Fruit fly (Drosophila melanogaster) whole organism, embryonic: Measurements from ENCODE around the gene Prosalpha6T.

ENCODE experiments used
- Asciz ChIP-seq: fragments of 200-800 bp; sonication (Bioruptor generic); optimal IDR thresholded peaks from 2 replicates; lab custom pipeline; 2017; ENCODE audit warnings: missing biosample characterization, mild to moderate bottlenecking, missing genetic modification characterization, missing genetic modification reagents
- Bgb ChIP-seq: fragments of 200-800 bp; sonication (Bioruptor generic); IDR thresholded peaks from 2 replicates; pipeline ENCODE4 v1.3.6; 2022; ENCODE audit warnings: missing biosample characterization, missing genetic modification characterization; ENCODE audit not compliant: partially characterized antibody
- Blimp-1 ChIP-seq: fragments of 200-800 bp; sonication (Bioruptor generic); optimal IDR thresholded peaks from 3 replicates; lab custom pipeline; 2018; ENCODE audit warnings: missing biosample characterization, missing genetic modification characterization, mild to moderate bottlenecking, moderate library complexity, missing genetic modification reagents
- C15 ChIP-seq: fragments of 200-800 bp; sonication (Bioruptor generic); IDR thresholded peaks from 3 replicates; pipeline ENCODE4 v1.3.6; 2022; ENCODE audit warnings: missing biosample characterization, missing genetic modification characterization
- CG11085 ChIP-seq: fragments of 200-800 bp; sonication (Bioruptor generic); IDR thresholded peaks from 2 replicates; pipeline ENCODE4 v1.3.6; 2022; ENCODE audit warnings: missing biosample characterization, missing genetic modification characterization
- CG12155 ChIP-seq: fragments of 200-800 bp; sonication (Bioruptor generic); optimal IDR thresholded peaks from 3 replicates; lab custom pipeline; 2016; ENCODE audit warnings: missing biosample characterization, missing genetic modification characterization
- CG12744 ChIP-seq: fragments of 200-800 bp; sonication (Bioruptor generic); optimal IDR thresholded peaks from 2 replicates; lab custom pipeline; 2016; ENCODE audit warnings: missing biosample characterization, missing genetic modification characterization
- CG13775 ChIP-seq: fragments of 200-800 bp; sonication (Bioruptor generic); optimal IDR thresholded peaks from 3 replicates; lab custom pipeline; 2017; ENCODE audit warnings: missing biosample characterization, mild to moderate bottlenecking, missing genetic modification characterization
- CG1603 ChIP-seq: fragments of 200-800 bp; sonication (Bioruptor generic); optimal IDR thresholded peaks from 2 replicates; lab custom pipeline; 2019; ENCODE audit warnings: missing biosample characterization, mild to moderate bottlenecking, missing genetic modification characterization, moderate library complexity
- CG16813 ChIP-seq: fragments of 200-800 bp; sonication (Bioruptor generic); IDR thresholded peaks from 3 replicates; pipeline ENCODE4 v1.3.6; 2022; ENCODE audit warnings: missing biosample characterization, missing genetic modification characterization; ENCODE audit not compliant: partially characterized antibody
- CG18476 ChIP-seq: fragments of 200-800 bp; sonication (Bioruptor generic); optimal IDR thresholded peaks from 2 replicates; lab custom pipeline; 2016; ENCODE audit warnings: missing biosample characterization, mild to moderate bottlenecking, missing genetic modification characterization
- CG2116 ChIP-seq: fragments of 200-800 bp; sonication (Bioruptor generic); optimal IDR thresholded peaks from 3 replicates; lab custom pipeline; 2018; ENCODE audit warnings: missing biosample characterization, mild to moderate bottlenecking, missing genetic modification characterization
- CG32767 ChIP-seq: fragments of 200-800 bp; sonication (Bioruptor generic); IDR thresholded peaks from 2 replicates; pipeline ENCODE4 v1.3.6; 2022; ENCODE audit warnings: missing biosample characterization, missing genetic modification characterization
- CG4360 ChIP-seq: fragments of 200-800 bp; sonication (Bioruptor generic); IDR thresholded peaks from 2 replicates; pipeline ENCODE4 v1.3.6; 2022; ENCODE audit warnings: missing biosample characterization, missing genetic modification characterization
- CG6683 ChIP-seq: fragments of 200-800 bp; sonication (Bioruptor generic); optimal IDR thresholded peaks from 2 replicates; lab custom pipeline; 2017; ENCODE audit warnings: missing biosample characterization, mild to moderate bottlenecking, missing genetic modification characterization, missing genetic modification reagents
- CG7786 ChIP-seq: fragments of 200-800 bp; sonication (Bioruptor generic); optimal IDR thresholded peaks from 2 replicates; lab custom pipeline; 2016; ENCODE audit warnings: missing biosample characterization, missing genetic modification characterization
- CG7963 ChIP-seq: fragments of 200-800 bp; sonication (Bioruptor generic); IDR thresholded peaks from 3 replicates; pipeline ENCODE4 v1.3.6; 2022; ENCODE audit warnings: missing biosample characterization, missing genetic modification characterization; ENCODE audit not compliant: partially characterized antibody
- CG8388 ChIP-seq: fragments of 200-800 bp; sonication (Bioruptor generic); optimal IDR thresholded peaks from 2 replicates; lab custom pipeline; 2019; ENCODE audit warnings: missing biosample characterization, mild to moderate bottlenecking, missing genetic modification characterization, moderate library complexity
- CG9876 ChIP-seq: fragments of 200-800 bp; sonication (Bioruptor generic); optimal IDR thresholded peaks from 2 replicates; lab custom pipeline; 2016; ENCODE audit warnings: missing biosample characterization, missing genetic modification characterization
- CTCF ChIP-seq: fragments of 200-800 bp; sonication (Bioruptor generic); optimal IDR thresholded peaks from 2 replicates; lab custom pipeline; 2017; ENCODE audit warnings: missing biosample characterization, mild to moderate bottlenecking, missing genetic modification characterization, moderate library complexity
- CrebB ChIP-seq: fragments of 200-800 bp; sonication (Bioruptor generic); optimal IDR thresholded peaks from 3 replicates; lab custom pipeline; 2018; ENCODE audit warnings: missing biosample characterization, mild to moderate bottlenecking, missing genetic modification characterization
- Drgx ChIP-seq: fragments of 200-800 bp; sonication (Bioruptor generic); IDR thresholded peaks from 2 replicates; pipeline ENCODE4 v1.3.6; 2022; ENCODE audit warnings: missing biosample characterization, missing genetic modification characterization
- Fer1 ChIP-seq: fragments of 200-800 bp; sonication (Bioruptor generic); optimal IDR thresholded peaks from 2 replicates; lab custom pipeline; 2017; ENCODE audit warnings: missing biosample characterization, mild to moderate bottlenecking, missing genetic modification characterization
- HLHmδ ChIP-seq: fragments of 200-800 bp; sonication (Bioruptor generic); optimal IDR thresholded peaks from 2 replicates; lab custom pipeline; 2018; ENCODE audit warnings: missing biosample characterization, mild to moderate bottlenecking, missing genetic modification characterization, moderate library complexity
- HmgZ ChIP-seq: fragments of 200-800 bp; sonication (Bioruptor generic); optimal IDR thresholded peaks from 2 replicates; lab custom pipeline; 2018; ENCODE audit warnings: missing biosample characterization, mild to moderate bottlenecking, missing genetic modification characterization
- Hmr ChIP-seq: fragments of 200-800 bp; sonication (Bioruptor generic); optimal IDR thresholded peaks from 3 replicates; lab custom pipeline; 2017; ENCODE audit warnings: mild to moderate bottlenecking, missing biosample characterization, missing genetic modification reagents, missing genetic modification characterization
- Hr3 ChIP-seq: fragments of 200-800 bp; sonication (Bioruptor generic); optimal IDR thresholded peaks from 3 replicates; lab custom pipeline; 2016; ENCODE audit warnings: missing biosample characterization, missing genetic modification characterization
- Hr51 ChIP-seq, 2 experiments: fragments of 200-800 bp; sonication (Bioruptor generic); optimal IDR thresholded peaks; 2 replicates in 1 of 2; 3 replicates in 1 of 2; lab custom pipeline; 2016 to 2018; ENCODE audit warnings: missing biosample characterization in 2 of 2, missing genetic modification characterization in 2 of 2, mild to moderate bottlenecking in 1 of 2, moderate library complexity in 1 of 2
- Kr ChIP-seq: fragments of 200-800 bp; sonication (Bioruptor generic); optimal IDR thresholded peaks from 2 replicates; lab custom pipeline; 2017; ENCODE audit warnings: missing biosample characterization, mild to moderate bottlenecking, missing genetic modification characterization
- Mes4 ChIP-seq: fragments of 200-800 bp; sonication (Bioruptor generic); optimal IDR thresholded peaks from 2 replicates; lab custom pipeline; 2016; ENCODE audit warnings: missing biosample characterization, missing genetic modification characterization
- Neu2 ChIP-seq: fragments of 200-800 bp; sonication (Bioruptor generic); optimal IDR thresholded peaks from 3 replicates; lab custom pipeline; 2016; ENCODE audit warnings: missing biosample characterization, missing genetic modification characterization, borderline replicate concordance
- Taf1 ChIP-seq: fragments of 200-800 bp; sonication (Bioruptor generic); IDR thresholded peaks from 2 replicates; pipeline ENCODE4 v1.3.6; 2022; ENCODE audit warnings: missing biosample characterization, missing genetic modification characterization
- Vsx1 ChIP-seq: fragments of 200-800 bp; sonication (Bioruptor generic); optimal IDR thresholded peaks from 2 replicates; lab custom pipeline; 2017; ENCODE audit warnings: missing biosample characterization, mild to moderate bottlenecking, missing genetic modification characterization, missing genetic modification reagents
- aop ChIP-seq: fragments of 200-800 bp; sonication (Bioruptor generic); IDR thresholded peaks from 2 replicates; pipeline ENCODE4 v1.3.6; 2022; ENCODE audit warnings: missing biosample characterization, missing genetic modification characterization
- ci ChIP-seq: fragments of 200-800 bp; sonication (Bioruptor generic); IDR thresholded peaks from 3 replicates; pipeline ENCODE4 v1.3.6; 2022; ENCODE audit warnings: missing biosample characterization, missing genetic modification characterization
- corto ChIP-seq: fragments of 200-800 bp; sonication (Bioruptor generic); optimal IDR thresholded peaks from 2 replicates; lab custom pipeline; 2016; ENCODE audit warnings: missing biosample characterization, mild to moderate bottlenecking, missing genetic modification characterization, moderate library complexity
- cwo ChIP-seq: fragments of 200-800 bp; sonication (Bioruptor generic); optimal IDR thresholded peaks from 3 replicates; lab custom pipeline; 2017; ENCODE audit warnings: missing biosample characterization, missing genetic modification characterization, mild to moderate bottlenecking, moderate library complexity, missing genetic modification reagents
- eve ChIP-seq, 2 experiments: fragments of >200 bp; optimal IDR thresholded peaks; 2 replicates each; lab custom pipeline; 2017; ENCODE audit warnings: missing biosample characterization in 2 of 2, missing genetic modification characterization in 2 of 2
- fd3F ChIP-seq: fragments of 200-800 bp; sonication (Bioruptor generic); optimal IDR thresholded peaks from 2 replicates; lab custom pipeline; 2018; ENCODE audit warnings: missing biosample characterization, mild to moderate bottlenecking, missing genetic modification characterization, moderate library complexity
- fd64A ChIP-seq: fragments of 200-800 bp; sonication (Bioruptor generic); optimal IDR thresholded peaks from 3 replicates; lab custom pipeline; 2018; ENCODE audit warnings: missing biosample characterization, mild to moderate bottlenecking, missing genetic modification characterization
- fd96Cb ChIP-seq: fragments of 200-800 bp; sonication (Bioruptor generic); optimal IDR thresholded peaks from 2 replicates; lab custom pipeline; 2018; ENCODE audit warnings: missing biosample characterization, mild to moderate bottlenecking, missing genetic modification characterization, moderate library complexity
- kah ChIP-seq: fragments of 200-800 bp; sonication (Bioruptor generic); optimal IDR thresholded peaks from 2 replicates; lab custom pipeline; 2018; ENCODE audit warnings: missing biosample characterization, mild to moderate bottlenecking, missing genetic modification characterization
- luna ChIP-seq: fragments of 200-800 bp; sonication (Bioruptor generic); optimal IDR thresholded peaks from 2 replicates; lab custom pipeline; 2016; ENCODE audit warnings: missing biosample characterization, missing genetic modification characterization
- mam ChIP-seq: fragments of 200-800 bp; sonication (Bioruptor generic); optimal IDR thresholded peaks from 3 replicates; lab custom pipeline; 2016; ENCODE audit warnings: missing biosample characterization, missing genetic modification characterization
- org-1 ChIP-seq: fragments of 200-800 bp; sonication (Bioruptor generic); optimal IDR thresholded peaks from 2 replicates; lab custom pipeline; 2017; ENCODE audit warnings: missing biosample characterization, missing genetic modification characterization
- sc ChIP-seq, 3 experiments: fragments of >200 bp in 2 of 3; fragments of 200-800 bp in 1 of 3; sonication (Bioruptor generic) in 1 of 3; optimal IDR thresholded peaks; 2 replicates in 2 of 3; 3 replicates in 1 of 3; lab custom pipeline; 2017; ENCODE audit warnings: mild to moderate bottlenecking in 1 of 3, missing biosample characterization in 1 of 3, missing genetic modification characterization in 1 of 3, missing genetic modification reagents in 1 of 3
- slp2 ChIP-seq: fragments of 200-800 bp; sonication (Bioruptor generic); optimal IDR thresholded peaks from 2 replicates; lab custom pipeline; 2016; ENCODE audit warnings: missing biosample characterization, missing genetic modification characterization
- ssp ChIP-seq: fragments of 200-800 bp; sonication (Bioruptor generic); IDR thresholded peaks from 2 replicates; pipeline ENCODE4 v1.3.6; 2022; ENCODE audit warnings: missing biosample characterization, missing genetic modification characterization
- tap ChIP-seq: fragments of 200-800 bp; optimal IDR thresholded peaks from 3 replicates; lab custom pipeline; 2019; ENCODE audit warnings: missing biosample characterization, mild to moderate bottlenecking, missing genetic modification characterization, moderate library complexity
- tio ChIP-seq: fragments of 200-800 bp; sonication (Bioruptor generic); optimal IDR thresholded peaks from 2 replicates; lab custom pipeline; 2017; ENCODE audit warnings: missing biosample characterization, missing genetic modification characterization, inconsistent platforms

Prosalpha6T gene

dm6 chr2L:13205256-13205655 is 26.6 kb upstream of the Prosalpha6T start (continued):
- TF ChIP-seq fd64A (GFP tag; lab: Kevin White, UChicago) = peak; percentile 5
- TF ChIP-seq HmgZ (tag; lab: Kevin White, UChicago) = peak; percentile 7
- TF ChIP-seq org-1 (GFP tag; lab: Kevin White, UChicago) = peak; percentile 6
- peak; percentile 54 for TF ChIP-seq CrebB (tag; lab: Kevin White, UChicago)
- TF ChIP-seq CG6683 (GFP tag; lab: Kevin White, UChicago) = peak; percentile 64
- TF ChIP-seq CG12744 = peak; percentile 20
- TF ChIP-seq Neu2 (GFP tag; lab: Kevin White, UChicago) = no peak
- peak; percentile 45; the same call in 1 of the 2 replicates for TF ChIP-seq Drgx (GFP tag; lab: Robert Waterston, UW)
- TF ChIP-seq ci (GFP tag; lab: Robert Waterston, UW) = peak; percentile 80; the same call in 1 of the 3 replicates
- TF ChIP-seq slp2 = no peak
- no peak for TF ChIP-seq Kr (GFP tag; lab: Kevin White, UChicago)
- no peak for TF ChIP-seq Mes4
- no peak for TF ChIP-seq Hr51 (GFP tag; optimal IDR thresholded peaks at IDR 0.05; lab: Kevin White, UChicago)
- TF ChIP-seq Hr3 (GFP tag; lab: Kevin White, UChicago) = no peak
- no peak for TF ChIP-seq Bgb (GFP tag; lab: Robert Waterston, UW)
- TF ChIP-seq CTCF (GFP tag; lab: Kevin White, UChicago) = no peak
- no peak for TF ChIP-seq ssp
- TF ChIP-seq tap (tag; lab: Kevin White, UChicago) = no peak
- peak; percentile 20 for TF ChIP-seq CG1603 (tag; lab: Kevin White, UChicago)
- TF ChIP-seq CG13775 (GFP tag; lab: Kevin White, UChicago) = peak; percentile 31
- TF ChIP-seq sc (optimal IDR thresholded peaks at IDR 0.05; lab: Kevin White, UChicago) = no peak
- TF ChIP-seq sc (GFP tag; optimal IDR thresholded peaks at IDR 0.05; lab: Kevin White, UChicago) = no peak
- TF ChIP-seq C15 (GFP tag; lab: Robert Waterston, UW) = no peak
- peak; percentile 62 for TF ChIP-seq CG9876 (GFP tag; lab: Kevin White, UChicago)
- no peak for TF ChIP-seq CG11085 (GFP tag; lab: Robert Waterston, UW)
- no peak for TF ChIP-seq fd96Cb
- no peak for TF ChIP-seq tio (GFP tag; lab: Kevin White, UChicago)
- TF ChIP-seq Vsx1 (GFP tag; lab: Kevin White, UChicago) = peak; percentile 25
- TF ChIP-seq eve (GFP tag; optimal IDR thresholded peaks at IDR 0.05; lab: Kevin White, UChicago) = no peak
- peak; percentile 99 for TF ChIP-seq cwo (GFP tag; lab: Kevin White, UChicago)
- no peak for TF ChIP-seq CG16813 (GFP tag; lab: Robert Waterston, UW)
- peak; percentile 84 for TF ChIP-seq HLHmδ (GFP tag; lab: Kevin White, UChicago)
- TF ChIP-seq corto (GFP tag; lab: Kevin White, UChicago) = no peak
- TF ChIP-seq aop = no peak
- peak; percentile 55 for TF ChIP-seq Hmr (GFP tag; lab: Kevin White, UChicago)
- TF ChIP-seq mam (GFP tag; lab: Kevin White, UChicago) = no peak
- TF ChIP-seq kah (GFP tag; lab: Kevin White, UChicago) = peak; percentile 26
- TF ChIP-seq Blimp-1 (GFP tag; lab: Kevin White, UChicago) = no peak
- no peak for TF ChIP-seq CG18476 (GFP tag; lab: Kevin White, UChicago)
- TF ChIP-seq CG7963 = no peak
- peak; percentile 75 for TF ChIP-seq Fer1 (GFP tag; lab: Kevin White, UChicago)
- no peak for TF ChIP-seq CG12155 (GFP tag; lab: Kevin White, UChicago)
- peak; percentile 6 for TF ChIP-seq CG7786 (GFP tag; lab: Kevin White, UChicago)
- TF ChIP-seq Taf1 (GFP tag; lab: Robert Waterston, UW) = no peak
- no peak for TF ChIP-seq fd3F (GFP tag; lab: Kevin White, UChicago)
- no peak for TF ChIP-seq CG8388 (GFP tag; lab: Kevin White, UChicago)
- no peak for TF ChIP-seq Asciz (GFP tag; lab: Kevin White, UChicago)
- TF ChIP-seq luna (GFP tag; lab: Kevin White, UChicago) = no peak
- peak; percentile 59; the same call in 1 of the 2 replicates for TF ChIP-seq CG32767 (GFP tag; lab: Robert Waterston, UW)
- no peak for TF ChIP-seq CG2116 (GFP tag; lab: Kevin White, UChicago)
- no peak for TF ChIP-seq CG4360
